Fruit fly (Drosophila melanogaster) whole organism: Measurements from ENCODE around the gene KP78a.
A peak's percentile ranks its signal among the peaks of the same experiment; 100 is the strongest.

ENCODE experiments used
- CG8478 ChIP-seq: fragments of >200 bp; optimal IDR thresholded peaks from 2 replicates; lab custom pipeline; 2018; ENCODE audit warnings: inconsistent platforms
- Dll ChIP-seq: fragments of >200 bp; optimal IDR thresholded peaks from 2 replicates; lab custom pipeline; 2017
- EcR ChIP-seq, 2 experiments: fragments of >200 bp; optimal IDR thresholded peaks; 2 replicates each; lab custom pipeline; 2017; ENCODE audit warnings: missing biosample characterization in 2 of 2, missing genetic modification characterization in 2 of 2, missing genetic modification reagents in 2 of 2
- pan ChIP-seq: fragments of >200 bp; optimal IDR thresholded peaks from 2 replicates; lab custom pipeline; 2017
- psq ChIP-seq: fragments of >200 bp; optimal IDR thresholded peaks from 2 replicates; lab custom pipeline; 2017
- usp ChIP-seq: fragments of >200 bp; optimal IDR thresholded peaks from 2 replicates; lab custom pipeline; 2017; ENCODE audit warnings: missing biosample characterization, missing genetic modification characterization, mixed read lengths

KP78a gene

dm6 chr3R:11330713-11331112, 22.2 kb downstream of the KP78a start:
- no peak for TF ChIP-seq usp
- no peak for TF ChIP-seq psq (lab: Kevin White, UChicago)
- no peak for TF ChIP-seq Dll
- no peak for TF ChIP-seq pan (lab: Kevin White, UChicago)
- TF ChIP-seq EcR (GFP tag; optimal IDR thresholded peaks at IDR 0.05; lab: Kevin White, UChicago): no peak
- TF ChIP-seq CG8478 (lab: Kevin White, UChicago): no peak

dm6 chr3R:11328180-11328579, 24.8 kb downstream of the KP78a start, which contains the start of gene pros:
TSS of gene pros (plus strand) at chr3R:11328480.
- TF ChIP-seq CG8478 (lab: Kevin White, UChicago) (no peak), usp (no peak), Dll (no peak), EcR (GFP tag; optimal IDR thresholded peaks at IDR 0.05; lab: Kevin White, UChicago) (no peak), pan (lab: Kevin White, UChicago) (no peak), psq (lab: Kevin White, UChicago) (no peak)

- TF ChIP-seq pan (lab: Kevin White, UChicago) (no peak), Dll (no peak), EcR (GFP tag; optimal IDR thresholded peaks at IDR 0.05; lab: Kevin White, UChicago) (no peak), psq (lab: Kevin White, UChicago) (no peak), CG8478 (lab: Kevin White, UChicago) (no peak)
These were observed 36.3 kb downstream of the KP78a start for dm6 chr3R:11316667-11317066.

- no peak for TF ChIP-seq usp
These were observed 40.6 kb downstream of the KP78a start for dm6 chr3R:11312292-11312691.

- TF ChIP-seq CG8478 (lab: Kevin White, UChicago) (no peak), EcR (GFP tag; optimal IDR thresholded peaks at IDR 0.05; lab: Kevin White, UChicago) (no peak), pan (lab: Kevin White, UChicago) (no peak), Dll (no peak), psq (lab: Kevin White, UChicago) (no peak), usp (no peak)
These were observed 42.3 kb downstream of the KP78a start for dm6 chr3R:11310669-11311068.

dm6 chr3R:11305917-11306316, 47.0 kb downstream of the KP78a start:
- TF ChIP-seq CG8478 (lab: Kevin White, UChicago): no peak
- no peak for TF ChIP-seq pan (lab: Kevin White, UChicago)
- no peak for TF ChIP-seq psq (lab: Kevin White, UChicago)
- TF ChIP-seq Dll: no peak
- no peak for TF ChIP-seq usp
- no peak for TF ChIP-seq EcR (GFP tag; optimal IDR thresholded peaks at IDR 0.05; lab: Kevin White, UChicago)

dm6 chr3R:11302936-11303335, 50.0 kb downstream of the KP78a start:
- TF ChIP-seq psq (lab: Kevin White, UChicago) (no peak), Dll (peak; percentile 17)
